Worm (Caenorhabditis elegans): ENCODE measurements around the gene C23G10.5.

Gene C23G10.5

DNA sequence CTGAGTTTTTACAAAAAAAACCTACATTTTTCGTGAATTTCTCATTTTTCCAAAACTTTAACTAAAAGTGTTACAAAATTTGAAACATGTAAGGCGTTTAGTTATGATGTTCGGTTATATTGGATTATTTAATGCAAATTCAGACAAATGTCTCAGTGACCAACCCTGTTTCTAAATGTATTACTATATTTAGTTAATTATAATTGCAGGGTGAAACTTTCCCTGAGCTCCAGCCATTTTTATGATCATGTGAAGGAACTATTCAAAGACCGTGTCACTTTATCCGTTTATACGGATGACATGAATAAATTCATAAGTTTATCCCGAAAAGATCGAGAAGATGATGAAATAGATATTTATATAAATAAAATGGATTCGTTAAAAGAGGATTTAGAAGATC, at the start of gene C23G10.5:
Gene C23G10.5 (plus strand): TSS at position 301 of the 400 bp plus-strand sequence.
- TF ChIP-seq unc-39 (tag; optimal IDR thresholded peaks at IDR 0.05): no peak
- no peak for TF ChIP-seq dmd-8 (GFP tag; IDR thresholded peaks at IDR 0.05)
- no peak for TF ChIP-seq lin-29 (GFP tag; IDR thresholded peaks at IDR 0.05)
- TF ChIP-seq hlh-30 (tag; optimal IDR thresholded peaks at IDR 0.05; ENCODE audit: insufficient read depth): no peak
- no peak for TF ChIP-seq spr-3 (GFP tag; optimal IDR thresholded peaks at IDR 0.05)
- TF ChIP-seq ZK546.5 (tag; optimal IDR thresholded peaks at IDR 0.05): no peak
- TF ChIP-seq hlh-11 (tag; optimal IDR thresholded peaks at IDR 0.05): no peak
- no peak for TF ChIP-seq spr-1 (tag; optimal IDR thresholded peaks at IDR 0.05)
- no peak for TF ChIP-seq Y105C5A.15 (GFP tag; IDR thresholded peaks at IDR 0.05)
- TF ChIP-seq zag-1 (tag; optimal IDR thresholded peaks at IDR 0.05): no peak

DNA sequence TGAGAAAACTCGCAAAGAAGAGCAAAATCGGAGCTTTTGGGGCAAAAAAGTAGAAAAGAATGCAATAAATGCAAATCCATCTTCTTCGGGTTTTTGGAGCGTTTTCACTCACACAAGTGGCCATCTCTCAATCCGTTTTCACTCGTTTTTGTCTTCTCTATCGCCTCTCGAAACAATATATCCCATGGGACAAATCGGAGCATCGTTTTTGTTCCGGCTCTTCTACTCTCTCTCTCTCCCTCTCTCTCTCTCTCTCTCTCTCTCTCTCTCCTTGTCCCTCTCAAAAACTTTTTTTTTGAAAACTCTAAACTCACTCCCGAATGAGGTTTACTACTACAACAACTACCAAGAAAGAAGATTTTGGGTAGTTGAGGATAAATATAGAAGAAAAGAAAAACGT, 49.4 kb upstream of the C23G10.5 start:
- TF ChIP-seq ceh-32 (tag; optimal IDR thresholded peaks at IDR 0.05; ENCODE audit: poor library complexity) (no peak), unc-62 (GFP tag; optimal IDR thresholded peaks at IDR 0.05 in 1 of 2) (peak in 1 of 2 experiments; percentile 2), unc-62 (tag; optimal IDR thresholded peaks at IDR 0.05) (no peak), pha-4 (GFP tag; IDR thresholded peaks at IDR 0.05) (0 out of 2 replicates have a peak, but pooled peaks have one; percentile 10), pha-4 (tag; optimal IDR thresholded peaks at IDR 0.05) (no peak), lsy-2 (tag; optimal IDR thresholded peaks at IDR 0.05) (peak in 1 of 2 experiments; percentile 33), fkh-10 (GFP tag; optimal IDR thresholded peaks at IDR 0.05) (peak; percentile 48), nhr-41 (GFP tag; IDR thresholded peaks at IDR 0.05) (no peak), hif-1 (tag; optimal IDR thresholded peaks at IDR 0.05) (no peak), aha-1 (tag) (peak; percentile 99), lin-38 (GFP tag; IDR thresholded peaks at IDR 0.05) (no peak), ceh-20 (GFP tag; IDR thresholded peaks at IDR 0.05) (peak; percentile 37; the same call in 1 of the 2 replicates)

DNA sequence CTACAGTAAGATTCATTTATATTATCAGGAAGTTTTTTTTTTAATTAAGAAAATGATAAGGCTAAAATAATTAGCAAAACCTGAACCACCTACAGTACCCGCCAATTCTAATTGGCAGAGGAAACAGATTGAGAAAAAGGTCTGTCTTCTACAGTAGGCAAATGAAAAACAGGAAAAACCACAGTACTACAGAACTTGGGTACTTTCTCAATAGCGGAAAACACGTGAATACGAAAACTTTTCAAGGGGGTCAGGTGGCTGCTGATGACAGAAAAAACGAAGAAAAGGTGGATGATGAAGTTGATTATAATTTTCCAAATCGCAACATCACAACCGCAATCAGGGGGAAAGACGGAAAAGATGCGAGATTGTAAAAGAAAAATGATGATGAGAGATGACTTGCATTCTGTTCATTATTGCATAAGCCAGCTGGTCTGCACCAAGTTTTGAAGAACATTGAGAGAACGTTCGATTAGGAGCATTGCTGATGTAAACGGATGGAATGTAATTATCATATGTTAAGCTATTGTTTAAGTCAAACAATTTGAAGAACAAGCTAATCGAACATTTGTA, 46.4 kb upstream of the C23G10.5 start:
- TF ChIP-seq hmg-1.1 (GFP tag; IDR thresholded peaks at IDR 0.05) (no peak), dmd-9 (GFP tag; IDR thresholded peaks at IDR 0.05) (no peak), fos-1 (tag; optimal IDR thresholded peaks at IDR 0.05) (no peak), hlh-30 (tag; optimal IDR thresholded peaks at IDR 0.05; ENCODE audit: insufficient read depth) (peak; percentile 80), lim-7 (GFP tag; IDR thresholded peaks at IDR 0.05) (no peak), nhr-48 (tag; optimal IDR thresholded peaks at IDR 0.05) (peak; percentile 60), hlh-11 (tag; optimal IDR thresholded peaks at IDR 0.05) (peak; percentile 22), nhr-11 (tag; optimal IDR thresholded peaks at IDR 0.05) (peak; percentile 81), mdl-1 (tag; optimal IDR thresholded peaks at IDR 0.05) (peak in 1 of 2 experiments; percentile 73), ceh-20 (GFP tag; IDR thresholded peaks at IDR 0.05) (no peak), lsy-2 (tag; optimal IDR thresholded peaks at IDR 0.05) (peak in 1 of 2 experiments; percentile 26), cey-2 (tag; optimal IDR thresholded peaks at IDR 0.05; ENCODE audit: borderline replicate concordance, insufficient read depth) (peak; percentile 60), nhr-28 (tag; optimal IDR thresholded peaks at IDR 0.05) (peak; percentile 56), unc-62 (GFP tag; optimal IDR thresholded peaks at IDR 0.05 in 1 of 2) (peak in 1 of 2 experiments; percentile 78), unc-62 (tag; optimal IDR thresholded peaks at IDR 0.05) (no peak)

DNA sequence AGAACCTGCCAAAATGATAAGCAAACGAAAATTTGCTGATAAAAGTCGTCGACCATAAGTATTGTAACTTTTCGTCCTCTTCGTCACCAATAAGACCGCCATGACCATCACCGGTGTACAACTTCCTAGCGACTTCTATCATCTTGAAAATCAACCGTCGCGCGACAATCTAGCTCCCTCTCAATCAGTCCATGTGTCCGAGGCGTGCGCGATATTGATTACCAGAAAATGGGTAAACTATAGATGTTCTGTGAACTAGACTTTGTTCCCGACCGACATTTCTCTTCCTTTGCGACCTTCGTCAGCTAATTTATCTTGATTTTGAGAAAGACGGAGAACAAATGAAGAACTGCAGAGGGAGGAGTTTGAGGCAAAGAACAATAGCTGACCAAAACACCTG, 45.6 kb upstream of the C23G10.5 start:
- TF ChIP-seq pqm-1 (tag; optimal IDR thresholded peaks at IDR 0.05): no peak
- peak; percentile 54 for TF ChIP-seq hlh-11 (tag; optimal IDR thresholded peaks at IDR 0.05)
- TF ChIP-seq lsy-2 (tag; optimal IDR thresholded peaks at IDR 0.05): peak in 1 of 2 experiments; percentile 40
- TF ChIP-seq nhr-28 (tag; optimal IDR thresholded peaks at IDR 0.05): peak; percentile 1
- no peak for TF ChIP-seq egl-43 (GFP tag; IDR thresholded peaks at IDR 0.05)
- peak; percentile 28 for TF ChIP-seq dve-1 (tag; optimal IDR thresholded peaks at IDR 0.05; ENCODE audit: insufficient read depth)
- peak; percentile 60 for TF ChIP-seq mxl-3 (GFP tag; optimal IDR thresholded peaks at IDR 0.05)
- peak; percentile 84 for TF ChIP-seq aha-1 (tag)
- peak; percentile 48; the same call in 1 of the 2 replicates for TF ChIP-seq dmd-6 (GFP tag; IDR thresholded peaks at IDR 0.05)
- peak; percentile 23 for TF ChIP-seq nhr-48 (tag; optimal IDR thresholded peaks at IDR 0.05)
- TF ChIP-seq rbr-2 (tag; optimal IDR thresholded peaks at IDR 0.05): no peak

Data from whole organism, L4 larva.